Worm (Caenorhabditis elegans) whole organism, young adult: ENCODE measurements around the gene tra-2.

ENCODE experiments used
- B0019.2 ChIP-seq: fragments of 200-800 bp; sonication (Bioruptor generic); conservative IDR thresholded peaks from 2 replicates; pipeline ENCODE4 v1.3.6; 2022; ENCODE audit warnings: missing genetic modification reagents, missing genetic modification characterization, missing compliant biosample characterization
- Y95B8A.8 ChIP-seq: fragments of 200-800 bp; sonication (Bioruptor generic); IDR thresholded peaks from 2 replicates; pipeline ENCODE4 v1.3.6; 2022; ENCODE audit warnings: missing genetic modification reagents, missing genetic modification characterization, missing compliant biosample characterization
- attf-3 ChIP-seq: fragments of 200-800 bp; sonication (Bioruptor generic); conservative IDR thresholded peaks from 2 replicates; pipeline ENCODE4 v1.3.6; 2022; ENCODE audit warnings: missing genetic modification reagents, missing genetic modification characterization, missing compliant biosample characterization
- nfya-1 ChIP-seq: sonication (generic microtip); optimal IDR thresholded peaks from 2 replicates; lab custom pipeline; 2017; ENCODE audit warnings: antibody characterized with exemption, missing compliant biosample characterization, missing genetic modification characterization, borderline replicate concordance; ENCODE audit not compliant: insufficient read depth
- repo-1 ChIP-seq: sonication (generic microtip); optimal IDR thresholded peaks from 2 replicates; lab custom pipeline; 2017; ENCODE audit warnings: mild to moderate bottlenecking, missing genetic modification characterization, missing compliant biosample characterization
- rpc-1 ChIP-seq, 2 experiments: fragments of 150-350 bp in 1 of 2; sonication (generic microtip) in 1 of 2; optimal IDR thresholded peaks; 2 replicates each; lab custom pipeline; 2014 to 2018; ENCODE audit warnings: missing biosample characterization in 1 of 2, missing genetic modification characterization in 1 of 2, missing genetic modification reagents in 1 of 2, missing genotype in 1 of 2
- sea-2 ChIP-seq: fragments of 200-800 bp; sonication (Bioruptor generic); IDR thresholded peaks from 2 replicates; pipeline ENCODE4 v1.3.6; 2022; ENCODE audit warnings: missing genetic modification characterization, missing compliant biosample characterization
- snpc-4 ChIP-seq, 5 experiments: fragments of 150-350 bp in 1 of 5; sonication (generic microtip) in 4 of 5; optimal IDR thresholded peaks; 2 replicates each; lab custom pipeline; 2014 to 2018; ENCODE audit warnings: missing genetic modification characterization in 5 of 5, missing biosample characterization in 3 of 5, antibody characterized with exemption in 2 of 5, mild to moderate bottlenecking in 2 of 5, missing compliant biosample characterization in 2 of 5, missing genotype in 2 of 5, moderate library complexity in 2 of 5, missing genetic modification reagents in 1 of 5
- tbp1 ChIP-seq: fragments of 200-800 bp; sonication (Bioruptor generic); optimal IDR thresholded peaks from 2 replicates; lab custom pipeline; 2018; ENCODE audit warnings: mild to moderate bottlenecking, missing genetic modification characterization, missing compliant biosample characterization
- zfh-2 ChIP-seq: fragments of 200-800 bp; sonication (Bioruptor generic); conservative IDR thresholded peaks from 2 replicates; pipeline ENCODE4 v1.3.6; 2022; ENCODE audit warnings: missing genetic modification reagents, missing genetic modification characterization, missing compliant biosample characterization
- ztf-18 ChIP-seq: sonication (generic microtip); optimal IDR thresholded peaks from 2 replicates; lab custom pipeline; 2016; ENCODE audit warnings: missing genotype, mild to moderate bottlenecking, missing genetic modification characterization, missing compliant biosample characterization
- ztf-26 ChIP-seq: sonication (generic microtip); optimal IDR thresholded peaks from 2 replicates; lab custom pipeline; 2017; ENCODE audit warnings: missing genetic modification characterization, missing compliant biosample characterization

ce11 chrII:7002956-7003357, 37.5 kb upstream of the tra-2 start:
- TF ChIP-seq attf-3 (GFP tag; lab: Robert Waterston, UW) (no peak), Y95B8A.8 (GFP tag; lab: Robert Waterston, UW) (no peak), ztf-18 (peak; percentile 51), nfya-1 (tag; lab: Kevin White, UChicago) (no peak), repo-1 (tag; lab: Kevin White, UChicago) (no peak), B0019.2 (no peak; the same call in 1 of the 2 replicates), sea-2 (no peak), ztf-26 (no peak), snpc-4 (GFP tag; optimal IDR thresholded peaks at IDR 0.05; lab: Kevin White, UChicago) (peak; percentile 32), snpc-4 (tag; optimal IDR thresholded peaks at IDR 0.05; lab: Kevin White, UChicago) (peak in 2 of 4 experiments; percentile 26 to 41), zfh-2 (GFP tag; lab: Robert Waterston, UW) (no peak), tbp1 (GFP tag; lab: Kevin White, UChicago) (peak; percentile 89), rpc-1 (optimal IDR thresholded peaks at IDR 0.05; lab: Kevin White, UChicago) (peak; percentile 79), rpc-1 (tag; optimal IDR thresholded peaks at IDR 0.05; lab: Kevin White, UChicago) (peak; percentile 80)
